Fruit fly (Drosophila melanogaster) whole organism, embryonic: Measurements from ENCODE around the gene CG2962.
A peak's percentile ranks its signal among the peaks of the same experiment; 100 is the strongest.

Source experiments
- Adf1 ChIP-seq: fragments of 200-800 bp; sonication (Bioruptor generic); IDR thresholded peaks from 2 replicates; pipeline ENCODE4 v1.3.6; 2022; ENCODE audit warnings: missing biosample characterization, missing genetic modification characterization
- B-H1 ChIP-seq: fragments of 200-800 bp; sonication (Bioruptor generic); IDR thresholded peaks from 3 replicates; pipeline ENCODE4 v1.3.6; 2022; ENCODE audit warnings: missing biosample characterization, missing genetic modification characterization
- Blimp-1 ChIP-seq: fragments of 200-800 bp; sonication (Bioruptor generic); optimal IDR thresholded peaks from 3 replicates; lab custom pipeline; 2018; ENCODE audit warnings: missing biosample characterization, missing genetic modification characterization, mild to moderate bottlenecking, moderate library complexity, missing genetic modification reagents
- CG10267 ChIP-seq: fragments of 200-800 bp; sonication (Bioruptor generic); optimal IDR thresholded peaks from 2 replicates; lab custom pipeline; 2018; ENCODE audit warnings: missing biosample characterization, mild to moderate bottlenecking, missing genetic modification characterization, moderate library complexity
- CG10565 ChIP-seq: fragments of 200-800 bp; sonication (Bioruptor generic); optimal IDR thresholded peaks from 3 replicates; lab custom pipeline; 2016; ENCODE audit warnings: missing biosample characterization, mild to moderate bottlenecking, missing genetic modification characterization
- CG11504 ChIP-seq: fragments of 200-800 bp; sonication (Bioruptor generic); optimal IDR thresholded peaks from 3 replicates; lab custom pipeline; 2019; ENCODE audit warnings: missing biosample characterization, mild to moderate bottlenecking, missing genetic modification characterization, moderate library complexity
- CG13894 ChIP-seq: fragments of 200-800 bp; sonication (Bioruptor generic); optimal IDR thresholded peaks from 3 replicates; lab custom pipeline; 2018; ENCODE audit warnings: missing biosample characterization, mild to moderate bottlenecking, missing genetic modification characterization, moderate library complexity
- CG15479 ChIP-seq: fragments of 200-800 bp; sonication (Bioruptor generic); optimal IDR thresholded peaks from 3 replicates; lab custom pipeline; 2019; ENCODE audit warnings: missing biosample characterization, mild to moderate bottlenecking, missing genetic modification characterization, moderate library complexity
- CG18599 ChIP-seq: fragments of 200-800 bp; sonication (Bioruptor generic); optimal IDR thresholded peaks from 3 replicates; lab custom pipeline; 2017; ENCODE audit warnings: missing biosample characterization, missing genetic modification characterization, mild to moderate bottlenecking, moderate library complexity, missing genetic modification reagents
- CG2116 ChIP-seq: fragments of 200-800 bp; sonication (Bioruptor generic); optimal IDR thresholded peaks from 3 replicates; lab custom pipeline; 2018; ENCODE audit warnings: missing biosample characterization, mild to moderate bottlenecking, missing genetic modification characterization
- CG2120 ChIP-seq: fragments of 200-800 bp; sonication (Bioruptor generic); optimal IDR thresholded peaks from 3 replicates; lab custom pipeline; 2016; ENCODE audit warnings: missing biosample characterization, missing genetic modification characterization
- CG2199 ChIP-seq: fragments of 200-800 bp; sonication (Bioruptor generic); IDR thresholded peaks from 3 replicates; pipeline ENCODE4 v1.3.6; 2022; ENCODE audit warnings: missing biosample characterization, missing genetic modification characterization
- CG2678 ChIP-seq: fragments of 200-800 bp; sonication (Bioruptor generic); optimal IDR thresholded peaks from 3 replicates; lab custom pipeline; 2019; ENCODE audit warnings: missing biosample characterization, mild to moderate bottlenecking, missing genetic modification characterization, moderate library complexity
- CG2712 ChIP-seq: fragments of 200-800 bp; optimal IDR thresholded peaks from 3 replicates; lab custom pipeline; 2019; ENCODE audit warnings: missing biosample characterization, mild to moderate bottlenecking, missing genetic modification characterization, moderate library complexity
- CG7839 ChIP-seq: fragments of 200-800 bp; sonication (Bioruptor generic); optimal IDR thresholded peaks from 3 replicates; lab custom pipeline; 2018; ENCODE audit warnings: missing biosample characterization, mild to moderate bottlenecking, missing genetic modification characterization, moderate library complexity
- CG7928 ChIP-seq: fragments of 200-800 bp; sonication (Bioruptor generic); optimal IDR thresholded peaks from 2 replicates; lab custom pipeline; 2017; ENCODE audit warnings: missing biosample characterization, mild to moderate bottlenecking, missing genetic modification characterization
- CG9609 ChIP-seq: fragments of 200-800 bp; sonication (Bioruptor generic); optimal IDR thresholded peaks from 3 replicates; lab custom pipeline; 2016; ENCODE audit warnings: missing biosample characterization, missing genetic modification characterization
- D19B ChIP-seq: fragments of 200-800 bp; sonication (Bioruptor generic); optimal IDR thresholded peaks from 2 replicates; lab custom pipeline; 2017; ENCODE audit warnings: missing biosample characterization, mild to moderate bottlenecking, missing genetic modification characterization
- Dip2 ChIP-seq: fragments of 200-800 bp; sonication (Bioruptor generic); IDR thresholded peaks from 2 replicates; pipeline ENCODE4 v1.3.6; 2022; ENCODE audit warnings: missing biosample characterization, missing genetic modification characterization
- Dip3 ChIP-seq: fragments of 200-800 bp; sonication (Bioruptor generic); optimal IDR thresholded peaks from 3 replicates; lab custom pipeline; 2016; ENCODE audit warnings: missing biosample characterization, missing genetic modification characterization
- Ets65A ChIP-seq: fragments of 200-800 bp; sonication (Bioruptor generic); peaks from one replicate; lab custom pipeline; 2016; ENCODE audit warnings: missing biosample characterization, missing genetic modification characterization
- Hmr ChIP-seq: fragments of 200-800 bp; sonication (Bioruptor generic); optimal IDR thresholded peaks from 3 replicates; lab custom pipeline; 2017; ENCODE audit warnings: mild to moderate bottlenecking, missing biosample characterization, missing genetic modification reagents, missing genetic modification characterization
- Med ChIP-seq: fragments of 200-800 bp; sonication (Bioruptor generic); peaks from one replicate; lab custom pipeline; 2016; ENCODE audit warnings: missing biosample characterization, missing genetic modification characterization, mild to moderate bottlenecking, inconsistent platforms, moderate library complexity
- Meics ChIP-seq: fragments of 200-800 bp; sonication (Bioruptor generic); optimal IDR thresholded peaks from 2 replicates; lab custom pipeline; 2017; ENCODE audit warnings: missing biosample characterization, mild to moderate bottlenecking, missing genetic modification characterization
- Ptx1 ChIP-seq: fragments of 200-800 bp; sonication (Bioruptor generic); IDR thresholded peaks from 2 replicates; pipeline ENCODE4 v1.3.6; 2022; ENCODE audit warnings: missing biosample characterization, missing genetic modification characterization
- Rfx ChIP-seq: fragments of 200-800 bp; sonication (Bioruptor generic); IDR thresholded peaks from 2 replicates; pipeline ENCODE4 v1.3.6; 2022; ENCODE audit warnings: missing biosample characterization, missing genetic modification characterization
- Sox102F ChIP-seq: fragments of 200-800 bp; sonication (Bioruptor generic); optimal IDR thresholded peaks from 2 replicates; lab custom pipeline; 2018; ENCODE audit warnings: missing biosample characterization, mild to moderate bottlenecking, missing genetic modification characterization, moderate library complexity
- Taf1 ChIP-seq: fragments of 200-800 bp; sonication (Bioruptor generic); IDR thresholded peaks from 2 replicates; pipeline ENCODE4 v1.3.6; 2022; ENCODE audit warnings: missing biosample characterization, missing genetic modification characterization
- Xbp1 ChIP-seq: fragments of 200-800 bp; sonication (Bioruptor generic); optimal IDR thresholded peaks from 3 replicates; lab custom pipeline; 2016; ENCODE audit warnings: missing biosample characterization, mild to moderate bottlenecking, missing genetic modification characterization
- crp ChIP-seq, 2 experiments: fragments of 200-800 bp; sonication (Bioruptor generic); optimal IDR thresholded peaks; 2 replicates in 1 of 2; 3 replicates in 1 of 2; lab custom pipeline; 2017; ENCODE audit warnings: missing biosample characterization in 2 of 2, missing genetic modification characterization in 2 of 2, mild to moderate bottlenecking in 1 of 2, moderate library complexity in 1 of 2
- dmrt99B ChIP-seq: fragments of 200-800 bp; sonication (Bioruptor generic); optimal IDR thresholded peaks from 2 replicates; lab custom pipeline; 2018; ENCODE audit warnings: missing biosample characterization, mild to moderate bottlenecking, missing genetic modification characterization, moderate library complexity
- fru ChIP-seq: fragments of >200 bp; optimal IDR thresholded peaks from 2 replicates; lab custom pipeline; 2017
- gem ChIP-seq: fragments of 200-800 bp; sonication (Bioruptor generic); optimal IDR thresholded peaks from 2 replicates; lab custom pipeline; 2019; ENCODE audit warnings: missing biosample characterization, mild to moderate bottlenecking, missing genetic modification characterization, moderate library complexity
- gfzf ChIP-seq: fragments of 200-800 bp; sonication (Bioruptor generic); optimal IDR thresholded peaks from 2 replicates; lab custom pipeline; 2016; ENCODE audit warnings: missing biosample characterization, mild to moderate bottlenecking, missing genetic modification characterization, moderate library complexity
- grau ChIP-seq: fragments of 200-800 bp; optimal IDR thresholded peaks from 3 replicates; lab custom pipeline; 2019; ENCODE audit warnings: missing biosample characterization, mild to moderate bottlenecking, missing genetic modification characterization, moderate library complexity
- hth ChIP-seq: fragments of >200 bp; optimal IDR thresholded peaks from 2 replicates; lab custom pipeline; 2017; ENCODE audit warnings: inconsistent platforms
- lab ChIP-seq: fragments of 200-800 bp; sonication (Bioruptor generic); optimal IDR thresholded peaks from 3 replicates; lab custom pipeline; 2017; ENCODE audit warnings: missing biosample characterization, missing genetic modification characterization, mild to moderate bottlenecking, moderate library complexity, missing genetic modification reagents
- lilli ChIP-seq: fragments of 200-800 bp; sonication (Bioruptor generic); optimal IDR thresholded peaks from 3 replicates; lab custom pipeline; 2016; ENCODE audit warnings: missing biosample characterization, missing genetic modification characterization
- peb ChIP-seq: fragments of 200-800 bp; sonication (Bioruptor generic); IDR thresholded peaks from 2 replicates; pipeline ENCODE4 v1.3.6; 2022; ENCODE audit warnings: missing biosample characterization, missing genetic modification characterization
- pita ChIP-seq: fragments of 200-800 bp; sonication (Bioruptor generic); optimal IDR thresholded peaks from 2 replicates; lab custom pipeline; 2017; ENCODE audit warnings: missing biosample characterization, mild to moderate bottlenecking, missing genetic modification characterization
- rib ChIP-seq: fragments of 200-800 bp; sonication (Bioruptor generic); IDR thresholded peaks from 2 replicates; pipeline ENCODE4 v1.3.6; 2022; ENCODE audit warnings: missing biosample characterization, missing genetic modification characterization
- row ChIP-seq: fragments of 200-800 bp; sonication (Bioruptor generic); IDR thresholded peaks from 3 replicates; pipeline ENCODE4 v1.3.6; 2022; ENCODE audit warnings: missing biosample characterization, missing genetic modification characterization
- stwl ChIP-seq: fragments of 200-800 bp; sonication (Bioruptor generic); optimal IDR thresholded peaks from 3 replicates; lab custom pipeline; 2018; ENCODE audit warnings: missing biosample characterization, mild to moderate bottlenecking, missing genetic modification characterization, moderate library complexity
- tgo ChIP-seq: fragments of 200-800 bp; sonication (Bioruptor generic); IDR thresholded peaks from 3 replicates; pipeline ENCODE4 v1.3.6; 2022; ENCODE audit warnings: missing biosample characterization, missing genetic modification characterization
- tna ChIP-seq: fragments of 200-800 bp; sonication (Bioruptor generic); IDR thresholded peaks from 2 replicates; pipeline ENCODE4 v1.3.6; 2022; ENCODE audit warnings: missing biosample characterization, missing genetic modification characterization; ENCODE audit not compliant: partially characterized antibody
- trem ChIP-seq: fragments of 200-800 bp; optimal IDR thresholded peaks from 3 replicates; lab custom pipeline; 2019; ENCODE audit warnings: missing biosample characterization, mild to moderate bottlenecking, missing genetic modification characterization, moderate library complexity
- unc-4 ChIP-seq: fragments of 200-800 bp; sonication (Bioruptor generic); IDR thresholded peaks from 2 replicates; pipeline ENCODE4 v1.3.6; 2022; ENCODE audit warnings: missing biosample characterization, missing genetic modification characterization; ENCODE audit not compliant: partially characterized antibody
- usp ChIP-seq: fragments of >200 bp; optimal IDR thresholded peaks from 2 replicates; lab custom pipeline; 2017; ENCODE audit warnings: missing biosample characterization, missing genetic modification characterization

The CG2962 gene

DNA sequence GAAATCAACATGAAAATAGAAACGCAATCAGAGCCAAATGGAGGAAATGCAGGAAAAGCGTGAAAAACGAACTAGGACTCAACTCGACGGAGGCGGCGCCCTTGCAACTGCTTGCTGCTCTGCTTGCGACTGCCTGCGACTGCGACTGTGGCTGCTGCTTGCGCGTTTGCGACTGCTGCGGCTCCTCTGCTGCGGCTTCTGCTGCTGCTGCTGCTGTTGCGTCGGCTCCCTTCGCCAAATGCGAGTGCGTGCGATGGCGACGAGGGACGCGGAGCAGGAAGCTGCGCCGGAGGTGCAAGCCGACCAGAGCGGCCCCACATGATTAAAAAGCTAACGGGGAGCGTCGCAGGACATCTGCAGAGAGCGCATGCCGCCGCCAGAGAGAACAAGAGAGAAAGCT lies 44.7 kb upstream of the CG2962 start (continued):
- no peak for TF ChIP-seq CG10267 (tag; lab: Kevin White, UChicago)
- no peak for TF ChIP-seq Taf1 (GFP tag; lab: Robert Waterston, UW)

DNA sequence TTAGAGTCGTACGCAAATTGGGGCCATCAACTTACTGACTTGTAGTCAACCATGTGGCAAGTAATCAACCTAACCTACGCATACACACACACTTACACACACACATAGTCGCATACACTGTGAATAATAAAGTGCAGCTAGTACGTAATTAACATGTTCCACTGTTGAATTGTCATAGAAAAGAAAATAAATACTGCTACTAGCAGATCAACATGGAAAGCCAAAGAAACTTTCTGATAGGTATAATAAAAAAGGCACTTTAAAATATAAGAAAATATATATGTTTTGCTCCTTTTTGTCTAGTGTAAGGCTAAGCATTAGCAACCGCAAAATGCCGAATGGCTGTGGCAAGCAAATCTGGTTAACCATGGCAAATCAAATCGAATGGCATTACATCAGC lies 43.1 kb upstream of the CG2962 start:
- TF ChIP-seq dmrt99B (tag; lab: Kevin White, UChicago): peak; percentile 51
- TF ChIP-seq grau: peak; percentile 8
- peak; percentile 26 for TF ChIP-seq CG2120 (GFP tag; lab: Kevin White, UChicago)
- TF ChIP-seq Rfx (GFP tag; lab: Robert Waterston, UW): 0 out of 2 replicates have a peak, but pooled peaks have one; percentile 21
- no peak for TF ChIP-seq crp (GFP tag; optimal IDR thresholded peaks at IDR 0.05; lab: Kevin White, UChicago)
- TF ChIP-seq Ptx1: 0 out of 2 replicates have a peak, but pooled peaks have one; percentile 20
- TF ChIP-seq tgo: 0 out of 3 replicates have a peak, but pooled peaks have one; percentile 29
- TF ChIP-seq Med (GFP tag; lab: Kevin White, UChicago): peak; percentile 82
- TF ChIP-seq Sox102F (GFP tag; lab: Kevin White, UChicago): peak; percentile 7
- TF ChIP-seq lilli (GFP tag; lab: Kevin White, UChicago): no peak
- peak; percentile 25 for TF ChIP-seq lab (GFP tag; lab: Kevin White, UChicago)
- no peak for TF ChIP-seq usp (GFP tag; lab: Kevin White, UChicago)
- TF ChIP-seq CG11504: peak; percentile 29
- TF ChIP-seq CG2678 (tag; lab: Kevin White, UChicago): peak; percentile 33
- no peak for TF ChIP-seq CG15479 (GFP tag; lab: Kevin White, UChicago)
- peak; percentile 34 for TF ChIP-seq CG18599
- TF ChIP-seq row (GFP tag; lab: Robert Waterston, UW): peak; percentile 52; the same call in 2 of the 3 replicates
- TF ChIP-seq Hmr: peak; percentile 25
- TF ChIP-seq CG7839 (tag; lab: Kevin White, UChicago): peak; percentile 28
- TF ChIP-seq Ets65A (GFP tag; lab: Kevin White, UChicago): peak; percentile 52
- TF ChIP-seq gem: peak; percentile 43
- no peak for TF ChIP-seq trem
- TF ChIP-seq Meics (GFP tag; lab: Kevin White, UChicago): peak; percentile 16
- TF ChIP-seq, all 482 proteins: peak for 18

DNA sequence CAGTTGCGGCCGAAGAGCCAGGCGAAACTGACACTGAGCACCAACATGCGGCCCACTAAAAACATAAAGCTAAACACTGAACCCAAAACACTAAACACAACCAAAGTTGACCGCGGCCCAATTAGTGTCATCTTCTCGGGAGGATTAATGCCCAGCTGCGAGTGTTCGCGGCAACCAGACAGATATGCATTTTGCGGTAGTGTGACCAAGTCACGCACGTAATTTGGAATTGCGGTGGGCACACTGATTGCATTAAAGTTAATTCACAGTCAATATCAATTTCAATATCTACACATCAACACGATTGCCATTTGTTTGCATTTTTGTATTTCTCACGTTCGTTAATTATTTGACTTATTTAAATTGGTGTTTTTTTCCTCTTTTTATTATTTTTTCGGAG lies 39.8 kb upstream of the CG2962 start:
- TF ChIP-seq gfzf (GFP tag; lab: Kevin White, UChicago): peak; percentile 23
- peak; percentile 56 for TF ChIP-seq CG2116 (GFP tag; lab: Kevin White, UChicago)
- TF ChIP-seq stwl: peak; percentile 52
- no peak for TF ChIP-seq Adf1 (GFP tag; lab: Robert Waterston, UW)

DNA sequence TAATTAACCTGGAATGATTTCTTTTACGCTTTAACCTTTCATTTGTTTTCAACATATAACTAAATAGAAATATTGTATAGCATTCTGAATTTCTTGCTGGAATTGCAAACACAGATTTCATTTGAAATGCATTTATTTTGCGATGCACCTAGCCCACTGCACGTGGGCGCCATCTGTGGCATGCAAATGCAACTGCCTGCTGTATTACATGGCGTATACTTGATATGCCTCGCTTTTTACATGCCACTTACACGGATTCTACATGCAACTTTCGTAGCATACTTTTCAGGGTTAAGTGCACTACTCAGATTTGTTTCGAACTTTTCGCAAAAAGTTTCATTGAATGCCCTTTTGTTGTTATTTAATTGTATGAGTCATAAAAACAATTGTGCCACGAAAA lies 36.3 kb upstream of the CG2962 start:
- TF ChIP-seq CG10565: no peak
- TF ChIP-seq Dip2 (GFP tag; lab: Robert Waterston, UW): no peak
- no peak for TF ChIP-seq stwl
- TF ChIP-seq Dip3 (GFP tag; lab: Kevin White, UChicago): no peak
- TF ChIP-seq Xbp1 (GFP tag; lab: Kevin White, UChicago): no peak
- no peak for TF ChIP-seq unc-4 (GFP tag; lab: Robert Waterston, UW)
- TF ChIP-seq CG9609 (GFP tag; lab: Kevin White, UChicago): no peak
- no peak for TF ChIP-seq D19B (GFP tag; lab: Kevin White, UChicago)
- TF ChIP-seq CG13894: no peak
- TF ChIP-seq peb: no peak
- no peak for TF ChIP-seq fru (lab: Kevin White, UChicago)
- no peak for TF ChIP-seq CG2199 (GFP tag; lab: Robert Waterston, UW)
- TF ChIP-seq Blimp-1: no peak
- no peak for TF ChIP-seq tna
- TF ChIP-seq rib: no peak
- TF ChIP-seq CG2712 (tag; lab: Kevin White, UChicago): no peak
- TF ChIP-seq hth: no peak
- no peak for TF ChIP-seq CG7928 (GFP tag; lab: Kevin White, UChicago)
- no peak for TF ChIP-seq B-H1 (GFP tag; lab: Robert Waterston, UW)
- TF ChIP-seq pita (GFP tag; lab: Kevin White, UChicago): no peak
